Fruit fly (Drosophila melanogaster) whole organism, adult: ENCODE measurements around the gene Cpr65Aw.

Experiments used
- CG14711 ChIP-seq: fragments of 200-800 bp; sonication (Bioruptor generic); optimal IDR thresholded peaks from 2 replicates; lab custom pipeline; 2018; ENCODE audit warnings: missing biosample characterization, mild to moderate bottlenecking, missing genetic modification characterization, moderate library complexity
- CG1620 ChIP-seq: fragments of 200-800 bp; sonication (Bioruptor generic); optimal IDR thresholded peaks from 2 replicates; lab custom pipeline; 2016; ENCODE audit warnings: missing biosample characterization, missing genetic modification characterization
- CG33017 ChIP-seq: fragments of 200-800 bp; sonication (Bioruptor generic); optimal IDR thresholded peaks from 2 replicates; lab custom pipeline; 2018; ENCODE audit warnings: missing biosample characterization, mild to moderate bottlenecking, missing genetic modification characterization, moderate library complexity
- CG5204 ChIP-seq: fragments of 200-800 bp; sonication (Bioruptor generic); optimal IDR thresholded peaks from 2 replicates; lab custom pipeline; 2016; ENCODE audit warnings: missing biosample characterization, missing genetic modification characterization
- Crg-1 ChIP-seq: fragments of 200-800 bp; sonication (Bioruptor generic); optimal IDR thresholded peaks from 2 replicates; lab custom pipeline; 2016; ENCODE audit warnings: missing biosample characterization, missing genetic modification characterization
- Mnt ChIP-seq: fragments of 200-800 bp; sonication (Bioruptor generic); optimal IDR thresholded peaks from 2 replicates; lab custom pipeline; 2016; ENCODE audit warnings: missing biosample characterization, mild to moderate bottlenecking, missing genetic modification characterization
- cic ChIP-seq: fragments of 200-800 bp; sonication (Bioruptor generic); optimal IDR thresholded peaks from 2 replicates; lab custom pipeline; 2017; ENCODE audit warnings: missing biosample characterization, mild to moderate bottlenecking, missing genetic modification characterization, moderate library complexity
- toe ChIP-seq: fragments of 200-800 bp; sonication (Bioruptor generic); optimal IDR thresholded peaks from 2 replicates; lab custom pipeline; 2016; ENCODE audit warnings: missing biosample characterization, missing genetic modification characterization

DNA sequence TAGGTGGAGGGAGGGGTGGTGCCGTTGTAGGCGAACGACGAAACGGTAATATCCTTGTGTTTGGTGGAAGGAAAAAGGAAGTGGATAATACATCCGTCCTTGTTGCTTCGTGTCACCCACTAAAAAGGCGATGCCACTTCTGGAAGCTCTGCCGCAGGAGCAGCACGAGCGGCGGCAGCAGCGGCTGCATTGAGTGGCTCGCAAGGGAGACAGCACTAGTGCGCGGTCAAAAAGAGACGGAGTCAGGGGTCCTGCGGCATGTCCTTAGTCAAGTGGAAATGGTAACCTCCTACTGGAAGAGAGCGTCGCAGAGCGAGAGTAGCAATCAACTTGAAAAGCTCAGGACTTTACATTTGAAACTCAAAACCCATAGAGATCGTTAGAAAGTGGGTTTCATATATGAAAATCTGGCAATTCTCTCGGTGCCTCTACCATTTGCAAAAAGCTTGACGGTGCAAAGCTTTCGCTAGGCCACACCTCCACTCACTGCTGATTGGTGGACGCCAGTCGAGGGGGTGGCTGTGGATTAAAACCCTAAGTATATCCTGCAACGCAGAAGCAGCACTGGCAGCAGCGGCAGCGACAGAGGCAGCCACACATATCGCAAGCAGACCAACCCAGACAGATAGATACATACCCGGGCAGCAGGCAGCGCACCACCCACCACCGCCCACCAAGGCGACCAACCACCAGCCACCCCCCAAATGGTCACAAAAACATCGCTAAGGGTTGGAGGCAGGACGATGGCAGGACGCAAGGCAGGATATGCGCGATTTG is 31.4 kb downstream of the Cpr65Aw start:
- TF ChIP-seq CG14711 (no peak), toe (GFP tag; lab: Kevin White, UChicago) (no peak), Mnt (GFP tag; lab: Kevin White, UChicago) (no peak), CG1620 (GFP tag; lab: Kevin White, UChicago) (no peak), Crg-1 (no peak), cic (GFP tag; lab: Kevin White, UChicago) (no peak), CG33017 (tag; lab: Kevin White, UChicago) (no peak), CG5204 (GFP tag; lab: Kevin White, UChicago) (no peak)
